Fruit fly (Drosophila melanogaster) whole organism, embryonic: ENCODE data around the gene CG14817.

Experiments
- Antp ChIP-seq: fragments of 200-800 bp; sonication (Bioruptor generic); optimal IDR thresholded peaks from 3 replicates; lab custom pipeline; 2016; ENCODE audit warnings: missing biosample characterization, missing genetic modification characterization
- B-H1 ChIP-seq: fragments of 200-800 bp; sonication (Bioruptor generic); IDR thresholded peaks from 3 replicates; pipeline ENCODE4 v1.3.6; 2022; ENCODE audit warnings: missing biosample characterization, missing genetic modification characterization
- Blimp-1 ChIP-seq: fragments of 200-800 bp; sonication (Bioruptor generic); optimal IDR thresholded peaks from 3 replicates; lab custom pipeline; 2018; ENCODE audit warnings: missing biosample characterization, missing genetic modification characterization, mild to moderate bottlenecking, moderate library complexity, missing genetic modification reagents
- CG10209 ChIP-seq: fragments of 200-800 bp; sonication (Bioruptor generic); optimal IDR thresholded peaks from 3 replicates; lab custom pipeline; 2017; ENCODE audit warnings: missing biosample characterization, mild to moderate bottlenecking, missing genetic modification characterization, missing genetic modification reagents
- CG11398 ChIP-seq: fragments of 200-800 bp; sonication (Bioruptor generic); optimal IDR thresholded peaks from 2 replicates; lab custom pipeline; 2016; ENCODE audit warnings: missing biosample characterization, missing genetic modification characterization
- CG1233 ChIP-seq: fragments of 200-800 bp; sonication (Bioruptor generic); optimal IDR thresholded peaks from 4 replicates; lab custom pipeline; 2018; ENCODE audit warnings: missing biosample characterization, mild to moderate bottlenecking, missing genetic modification characterization
- CG13296 ChIP-seq: fragments of 200-800 bp; sonication (Bioruptor generic); optimal IDR thresholded peaks from 3 replicates; lab custom pipeline; 2018; ENCODE audit warnings: missing biosample characterization, mild to moderate bottlenecking, missing genetic modification characterization
- CG14667 ChIP-seq: fragments of 200-800 bp; sonication (Bioruptor generic); IDR thresholded peaks from 2 replicates; pipeline ENCODE4 v1.3.6; 2022; ENCODE audit warnings: missing biosample characterization, missing genetic modification characterization
- CG15011 ChIP-seq: fragments of 200-800 bp; sonication (Bioruptor generic); optimal IDR thresholded peaks from 3 replicates; lab custom pipeline; 2018; ENCODE audit warnings: missing biosample characterization, mild to moderate bottlenecking, missing genetic modification characterization
- CG15073 ChIP-seq: fragments of 200-800 bp; sonication (Bioruptor generic); optimal IDR thresholded peaks from 2 replicates; lab custom pipeline; 2016; ENCODE audit warnings: missing biosample characterization, missing genetic modification characterization
- CG16779 ChIP-seq: fragments of 200-800 bp; sonication (Bioruptor generic); IDR thresholded peaks from 2 replicates; pipeline ENCODE4 v1.3.6; 2022; ENCODE audit warnings: missing biosample characterization, missing genetic modification characterization
- CG2199 ChIP-seq: fragments of 200-800 bp; sonication (Bioruptor generic); IDR thresholded peaks from 3 replicates; pipeline ENCODE4 v1.3.6; 2022; ENCODE audit warnings: missing biosample characterization, missing genetic modification characterization
- CG2875 ChIP-seq: fragments of 200-800 bp; sonication (Bioruptor generic); optimal IDR thresholded peaks from 2 replicates; lab custom pipeline; 2017; ENCODE audit warnings: missing biosample characterization, mild to moderate bottlenecking, missing genetic modification characterization, missing genetic modification reagents
- CG30020 ChIP-seq: fragments of 200-800 bp; optimal IDR thresholded peaks from 2 replicates; lab custom pipeline; 2019; ENCODE audit warnings: missing biosample characterization, mild to moderate bottlenecking, missing genetic modification characterization, moderate library complexity
- CG32532 ChIP-seq: fragments of 200-800 bp; sonication (Bioruptor generic); IDR thresholded peaks from 2 replicates; pipeline ENCODE4 v1.3.6; 2022; ENCODE audit warnings: missing biosample characterization, missing genetic modification characterization
- CG34224 ChIP-seq: fragments of 200-800 bp; sonication (Bioruptor generic); IDR thresholded peaks from 3 replicates; pipeline ENCODE4 v1.3.6; 2022; ENCODE audit warnings: missing biosample characterization, missing genetic modification characterization; ENCODE audit not compliant: partially characterized antibody
- CG4617 ChIP-seq: fragments of 200-800 bp; sonication (Bioruptor generic); optimal IDR thresholded peaks from 3 replicates; lab custom pipeline; 2016; ENCODE audit warnings: missing biosample characterization, missing genetic modification characterization, borderline replicate concordance
- CG7357 ChIP-seq: fragments of 200-800 bp; sonication (Bioruptor generic); IDR thresholded peaks from 3 replicates; pipeline ENCODE4 v1.3.6; 2022; ENCODE audit warnings: missing biosample characterization, missing genetic modification characterization
- CG8089 ChIP-seq: fragments of 200-800 bp; sonication (Bioruptor generic); optimal IDR thresholded peaks from 3 replicates; lab custom pipeline; 2016; ENCODE audit warnings: missing biosample characterization, missing genetic modification characterization
- CG9876 ChIP-seq: fragments of 200-800 bp; sonication (Bioruptor generic); optimal IDR thresholded peaks from 2 replicates; lab custom pipeline; 2016; ENCODE audit warnings: missing biosample characterization, missing genetic modification characterization
- CTCF ChIP-seq: fragments of 200-800 bp; sonication (Bioruptor generic); optimal IDR thresholded peaks from 2 replicates; lab custom pipeline; 2017; ENCODE audit warnings: missing biosample characterization, mild to moderate bottlenecking, missing genetic modification characterization, moderate library complexity
- CoRest ChIP-seq: fragments of 200-800 bp; sonication (Bioruptor generic); optimal IDR thresholded peaks from 3 replicates; lab custom pipeline; 2018; ENCODE audit warnings: missing biosample characterization, mild to moderate bottlenecking, missing genetic modification characterization, moderate library complexity
- Dll ChIP-seq: fragments of 200-800 bp; sonication (Bioruptor generic); IDR thresholded peaks from 4 replicates; pipeline ENCODE4 v1.3.6; 2022; ENCODE audit warnings: missing biosample characterization, missing genetic modification characterization; ENCODE audit not compliant: partially characterized antibody
- Dp ChIP-seq: fragments of 200-800 bp; sonication (Bioruptor generic); optimal IDR thresholded peaks from 2 replicates; lab custom pipeline; 2018; ENCODE audit warnings: missing biosample characterization, mild to moderate bottlenecking, missing genetic modification characterization, moderate library complexity
- Hr3 ChIP-seq: fragments of 200-800 bp; sonication (Bioruptor generic); optimal IDR thresholded peaks from 3 replicates; lab custom pipeline; 2016; ENCODE audit warnings: missing biosample characterization, missing genetic modification characterization
- Lhr ChIP-seq: fragments of 200-800 bp; sonication (Bioruptor generic); optimal IDR thresholded peaks from 3 replicates; lab custom pipeline; 2017; ENCODE audit warnings: mild to moderate bottlenecking, missing biosample characterization, missing genetic modification reagents, missing genetic modification characterization
- MTF-1 ChIP-seq: fragments of 200-800 bp; sonication (Bioruptor generic); optimal IDR thresholded peaks from 2 replicates; lab custom pipeline; 2018; ENCODE audit warnings: missing biosample characterization, mild to moderate bottlenecking, missing genetic modification characterization, borderline replicate concordance
- Myb ChIP-seq: fragments of 200-800 bp; sonication (Bioruptor generic); optimal IDR thresholded peaks from 2 replicates; lab custom pipeline; 2016; ENCODE audit warnings: missing biosample characterization, missing genetic modification characterization
- NfI ChIP-seq: fragments of 200-800 bp; sonication (Bioruptor generic); optimal IDR thresholded peaks from 3 replicates; lab custom pipeline; 2018; ENCODE audit warnings: missing biosample characterization, mild to moderate bottlenecking, missing genetic modification characterization, moderate library complexity
- Oaz ChIP-seq: fragments of 200-800 bp; sonication (Bioruptor generic); IDR thresholded peaks from 2 replicates; pipeline ENCODE4 v1.3.6; 2022; ENCODE audit warnings: missing biosample characterization, missing genetic modification characterization
- Rfx ChIP-seq: fragments of 200-800 bp; sonication (Bioruptor generic); IDR thresholded peaks from 2 replicates; pipeline ENCODE4 v1.3.6; 2022; ENCODE audit warnings: missing biosample characterization, missing genetic modification characterization
- Side ChIP-seq: fragments of 200-800 bp; sonication (Bioruptor generic); optimal IDR thresholded peaks from 2 replicates; lab custom pipeline; 2016; ENCODE audit warnings: missing biosample characterization, missing genetic modification characterization
- ab ChIP-seq: fragments of 200-800 bp; sonication (Bioruptor generic); optimal IDR thresholded peaks from 2 replicates; lab custom pipeline; 2016; ENCODE audit warnings: missing biosample characterization, missing genetic modification characterization
- abd-A ChIP-seq: fragments of 200-800 bp; sonication (Bioruptor generic); optimal IDR thresholded peaks from 3 replicates; lab custom pipeline; 2019; ENCODE audit warnings: missing biosample characterization, mild to moderate bottlenecking, missing genetic modification characterization, moderate library complexity
- bsh ChIP-seq, 2 experiments: fragments of 200-800 bp; sonication (Bioruptor generic); optimal IDR thresholded peaks; 2 replicates each; lab custom pipeline; 2017 to 2018; ENCODE audit warnings: mild to moderate bottlenecking in 2 of 2, missing biosample characterization in 2 of 2, missing genetic modification characterization in 2 of 2, moderate library complexity in 1 of 2
- cas ChIP-seq: fragments of 200-800 bp; sonication (Bioruptor generic); IDR thresholded peaks from 2 replicates; pipeline ENCODE4 v1.3.6; 2022; ENCODE audit warnings: missing biosample characterization, missing genetic modification characterization
- dimm ChIP-seq: fragments of 200-800 bp; sonication (Bioruptor generic); IDR thresholded peaks from 2 replicates; pipeline ENCODE4 v1.3.6; 2022; ENCODE audit warnings: missing biosample characterization, missing genetic modification characterization
- gcm ChIP-seq: fragments of 200-800 bp; sonication (Bioruptor generic); optimal IDR thresholded peaks from 2 replicates; lab custom pipeline; 2019; ENCODE audit warnings: missing biosample characterization, mild to moderate bottlenecking, missing genetic modification characterization, moderate library complexity
- gsb-n ChIP-seq: fragments of 200-800 bp; sonication (Bioruptor generic); optimal IDR thresholded peaks from 3 replicates; lab custom pipeline; 2018; ENCODE audit warnings: missing biosample characterization, mild to moderate bottlenecking, missing genetic modification characterization
- ham ChIP-seq: fragments of 200-800 bp; sonication (Bioruptor generic); IDR thresholded peaks from 2 replicates; pipeline ENCODE4 v1.3.6; 2022; ENCODE audit warnings: missing biosample characterization, missing genetic modification characterization
- hb ChIP-seq: fragments of 200-800 bp; sonication (Bioruptor generic); IDR thresholded peaks from 3 replicates; pipeline ENCODE4 v1.3.6; 2022; ENCODE audit warnings: missing biosample characterization, missing genetic modification characterization; ENCODE audit not compliant: partially characterized antibody
- lilli ChIP-seq: fragments of 200-800 bp; sonication (Bioruptor generic); optimal IDR thresholded peaks from 3 replicates; lab custom pipeline; 2016; ENCODE audit warnings: missing biosample characterization, missing genetic modification characterization
- nerfin-2 ChIP-seq: fragments of 200-800 bp; sonication (Bioruptor generic); IDR thresholded peaks from 2 replicates; pipeline ENCODE4 v1.3.6; 2022; ENCODE audit warnings: missing biosample characterization, missing genetic modification characterization; ENCODE audit not compliant: partially characterized antibody
- phol ChIP-seq: fragments of 200-800 bp; sonication (Bioruptor generic); optimal IDR thresholded peaks from 3 replicates; lab custom pipeline; 2018; ENCODE audit warnings: missing biosample characterization, mild to moderate bottlenecking, missing genetic modification characterization, moderate library complexity
- pnt ChIP-seq: fragments of 200-800 bp; sonication (Bioruptor generic); optimal IDR thresholded peaks from 3 replicates; lab custom pipeline; 2016; ENCODE audit warnings: missing biosample characterization, missing genetic modification characterization
- rib ChIP-seq: fragments of 200-800 bp; sonication (Bioruptor generic); IDR thresholded peaks from 2 replicates; pipeline ENCODE4 v1.3.6; 2022; ENCODE audit warnings: missing biosample characterization, missing genetic modification characterization
- ro ChIP-seq: fragments of 200-800 bp; sonication (Bioruptor generic); IDR thresholded peaks from 2 replicates; pipeline ENCODE4 v1.3.6; 2022; ENCODE audit warnings: missing biosample characterization, missing genetic modification characterization
- tup ChIP-seq: fragments of 200-800 bp; sonication (Bioruptor generic); optimal IDR thresholded peaks from 2 replicates; lab custom pipeline; 2016; ENCODE audit warnings: missing biosample characterization, mild to moderate bottlenecking, missing genetic modification characterization, moderate library complexity
- tx ChIP-seq: fragments of 200-800 bp; sonication (Bioruptor generic); optimal IDR thresholded peaks from 2 replicates; lab custom pipeline; 2016; ENCODE audit warnings: missing biosample characterization, missing genetic modification characterization
- vnd ChIP-seq: fragments of 200-800 bp; sonication (Bioruptor generic); IDR thresholded peaks from 3 replicates; pipeline ENCODE4 v1.3.6; 2022; ENCODE audit warnings: missing biosample characterization, missing genetic modification characterization; ENCODE audit not compliant: partially characterized antibody

Gene CG14817

dm6 chrX:1861620-1862184 is 15.4 kb downstream of the CG14817 start, which contains the start of gene deltaCOP (continued):
- TF ChIP-seq CG1233 = peak; percentile 73
- TF ChIP-seq Dp = peak; percentile 45
- TF ChIP-seq ham (GFP tag; lab: Robert Waterston, UW) = peak; percentile 65; the same call in 1 of the 2 replicates
- no peak for TF ChIP-seq CG15073
- TF ChIP-seq CG8089 = peak; percentile 88
- TF ChIP-seq Blimp-1 (GFP tag; lab: Kevin White, UChicago) = peak; percentile 58
- 0 out of 2 replicates have a peak, but pooled peaks have one; percentile 26 for TF ChIP-seq cas (GFP tag; lab: Robert Waterston, UW)
- no peak for TF ChIP-seq CG16779 (GFP tag; lab: Robert Waterston, UW)
- TF ChIP-seq ro (GFP tag; lab: Robert Waterston, UW) = peak; percentile 31; the same call in 1 of the 2 replicates
- TF ChIP-seq CG30020 (tag; lab: Kevin White, UChicago) = peak; percentile 41
- TF ChIP-seq CG7357 = peak; percentile 66; the same call in 2 of the 3 replicates
- peak; percentile 63; the same call in 2 of the 3 replicates for TF ChIP-seq B-H1 (GFP tag; lab: Robert Waterston, UW)
- TF ChIP-seq hb (GFP tag; lab: Robert Waterston, UW) = no peak
- peak; percentile 72 for TF ChIP-seq CG13296 (GFP tag; lab: Kevin White, UChicago)
- peak; percentile 83 for TF ChIP-seq Side (GFP tag; lab: Kevin White, UChicago)
- TF ChIP-seq abd-A = no peak
- peak; percentile 61 for TF ChIP-seq tup (GFP tag; lab: Kevin White, UChicago)
- peak; percentile 84 for TF ChIP-seq CoRest (tag; lab: Kevin White, UChicago)
- TF ChIP-seq NfI (GFP tag; lab: Kevin White, UChicago) = peak; percentile 79
- TF ChIP-seq CG32532 = peak; percentile 87
- peak; percentile 20 for TF ChIP-seq MTF-1 (GFP tag; lab: Kevin White, UChicago)
- peak; percentile 92 for TF ChIP-seq tx (GFP tag; lab: Kevin White, UChicago)
- TF ChIP-seq CG34224 (GFP tag; lab: Robert Waterston, UW) = peak; percentile 23; the same call in 2 of the 3 replicates
- TF ChIP-seq dimm (GFP tag; lab: Robert Waterston, UW) = no peak
- TF ChIP-seq Oaz (GFP tag; lab: Robert Waterston, UW) = peak; percentile 62
- TF ChIP-seq CG10209 (GFP tag; lab: Kevin White, UChicago) = peak; percentile 83
- peak; percentile 91 for TF ChIP-seq Antp (GFP tag; lab: Kevin White, UChicago)
- TF ChIP-seq nerfin-2 (GFP tag; lab: Robert Waterston, UW) = no peak
- TF ChIP-seq vnd = no peak
- TF ChIP-seq CTCF = peak; percentile 36
- peak; percentile 93 for TF ChIP-seq lilli (GFP tag; lab: Kevin White, UChicago)
- TF ChIP-seq pnt (GFP tag; lab: Kevin White, UChicago) = peak; percentile 86
- TF ChIP-seq Rfx (GFP tag; lab: Robert Waterston, UW) = peak; percentile 89
- TF ChIP-seq Lhr (GFP tag; lab: Kevin White, UChicago) = peak; percentile 30
- TF ChIP-seq rib (GFP tag; lab: Robert Waterston, UW) = peak; percentile 75
- no peak for TF ChIP-seq ab (GFP tag; lab: Kevin White, UChicago)
- peak; percentile 78 for TF ChIP-seq CG4617
- no peak for TF ChIP-seq CG2875 (GFP tag; lab: Kevin White, UChicago)
- TF ChIP-seq CG9876 (GFP tag; lab: Kevin White, UChicago) = peak; percentile 92
- TF ChIP-seq gsb-n (tag; lab: Kevin White, UChicago) = peak; percentile 61
- peak; percentile 92 for TF ChIP-seq Myb (GFP tag; lab: Kevin White, UChicago)
- peak; percentile 28 for TF ChIP-seq gcm (GFP tag; lab: Kevin White, UChicago)
- peak; percentile 86 for TF ChIP-seq CG11398
- peak; percentile 32; the same call in 1 of the 4 replicates for TF ChIP-seq Dll (GFP tag; lab: Robert Waterston, UW)
- TF ChIP-seq bsh (GFP tag; optimal IDR thresholded peaks at IDR 0.05; lab: Kevin White, UChicago) = peak; percentile 33 to 76
- no peak for TF ChIP-seq CG2199
- peak; percentile 91 for TF ChIP-seq Hr3 (GFP tag; lab: Kevin White, UChicago)
- peak; percentile 62 for TF ChIP-seq CG14667 (GFP tag; lab: Robert Waterston, UW)
- TF ChIP-seq CG15011 = no peak
- TF ChIP-seq phol (tag; lab: Kevin White, UChicago) = peak; percentile 84
